Worm (Caenorhabditis elegans): ENCODE results near the gene ufd-1.

The ufd-1 gene

ce11 chrIV:12379784-12380183 is 49.1 kb upstream of the ufd-1 start, which contains the start of gene thn-1 (continued):
- TF ChIP-seq mxl-2 (GFP tag; conservative IDR thresholded peaks at IDR 0.05), result no peak
- no peak for TF ChIP-seq arid-1 (GFP tag; conservative IDR thresholded peaks at IDR 0.05)
- no peak for TF ChIP-seq zfp-2 (tag; optimal IDR thresholded peaks at IDR 0.05)
- no peak for TF ChIP-seq zip-11 (GFP tag; IDR thresholded peaks at IDR 0.05)
- no peak for TF ChIP-seq saeg-2 (GFP tag; IDR thresholded peaks at IDR 0.05)
- TF ChIP-seq daf-8 (GFP tag; IDR thresholded peaks at IDR 0.05), result no peak
- TF ChIP-seq ceh-28 (tag; optimal IDR thresholded peaks at IDR 0.05), result no peak

- TF ChIP-seq dmd-6 (GFP tag; IDR thresholded peaks at IDR 0.05) (peak; percentile 58), ceh-62 (tag; optimal IDR thresholded peaks at IDR 0.05) (no peak), jun-1 (tag; optimal IDR thresholded peaks at IDR 0.05) (no peak), ceh-82 (tag; optimal IDR thresholded peaks at IDR 0.05) (no peak), lir-3 (tag; optimal IDR thresholded peaks at IDR 0.05) (no peak), nhr-28 (tag; optimal IDR thresholded peaks at IDR 0.05) (peak; percentile 28), pqm-1 (tag; optimal IDR thresholded peaks at IDR 0.05) (peak; percentile 75), spr-1 (tag; optimal IDR thresholded peaks at IDR 0.05) (no peak), rbr-2 (tag; optimal IDR thresholded peaks at IDR 0.05) (no peak), sdz-12 (GFP tag; optimal IDR thresholded peaks at IDR 0.05) (no peak), daf-16 (GFP tag; optimal IDR thresholded peaks at IDR 0.05) (no peak), daf-16 (tag; optimal IDR thresholded peaks at IDR 0.05) (peak; percentile 11), lim-7 (GFP tag; IDR thresholded peaks at IDR 0.05) (no peak), mes-2 (tag; optimal IDR thresholded peaks at IDR 0.05; ENCODE audit: poor library complexity, severe bottlenecking) (no peak), dve-1 (tag; optimal IDR thresholded peaks at IDR 0.05; ENCODE audit: insufficient read depth) (peak; percentile 50), aha-1 (tag) (peak; percentile 48), php-3 (GFP tag; IDR thresholded peaks at IDR 0.05) (peak; percentile 52; the same call in 1 of the 2 replicates), gei-8 (GFP tag; optimal IDR thresholded peaks at IDR 0.05) (no peak), arid-1 (GFP tag; conservative IDR thresholded peaks at IDR 0.05) (no peak), nhr-11 (tag; optimal IDR thresholded peaks at IDR 0.05) (no peak), hlh-11 (tag; optimal IDR thresholded peaks at IDR 0.05) (peak; percentile 43)
Observed at ce11 chrIV:12378919-12379318, 48.2 kb upstream of the ufd-1 start.

- no peak for TF ChIP-seq mxl-2 (GFP tag; conservative IDR thresholded peaks at IDR 0.05)
- TF ChIP-seq unc-62 (GFP tag; optimal IDR thresholded peaks at IDR 0.05 in 1 of 2), result peak in 1 of 2 experiments; percentile 55
- no peak for TF ChIP-seq unc-62 (tag; optimal IDR thresholded peaks at IDR 0.05)
- TF ChIP-seq nhr-42 (GFP tag; IDR thresholded peaks at IDR 0.05), result no peak
Observed at ce11 chrIV:12376021-12376420, 45.3 kb upstream of the ufd-1 start, which contains the start of gene atz-1. Gene atz-1, minus strand, starts transcription at chrIV:12376121.

- TF ChIP-seq F37D6.2 (tag; optimal IDR thresholded peaks at IDR 0.05), result peak; percentile 47
- peak; percentile 75 for TF ChIP-seq duxl-1 (tag; optimal IDR thresholded peaks at IDR 0.05; ENCODE audit: poor library complexity)
- no peak for TF ChIP-seq daf-16 (GFP tag; optimal IDR thresholded peaks at IDR 0.05)
- TF ChIP-seq daf-16 (tag; optimal IDR thresholded peaks at IDR 0.05), result peak; percentile 27
- peak in 1 of 2 experiments; percentile 89 for TF ChIP-seq unc-62 (GFP tag; optimal IDR thresholded peaks at IDR 0.05 in 1 of 2)
- no peak for TF ChIP-seq unc-62 (tag; optimal IDR thresholded peaks at IDR 0.05)
- no peak for TF ChIP-seq attf-4 (tag; optimal IDR thresholded peaks at IDR 0.05)
- TF ChIP-seq pha-4 (GFP tag; IDR thresholded peaks at IDR 0.05), result no peak; the same call in 1 of the 2 replicates
- TF ChIP-seq pha-4 (tag; optimal IDR thresholded peaks at IDR 0.05), result peak; percentile 63
- no peak for TF ChIP-seq php-3 (GFP tag; IDR thresholded peaks at IDR 0.05)
- peak in 1 of 2 experiments; percentile 56 for TF ChIP-seq hif-1 (tag; optimal IDR thresholded peaks at IDR 0.05)
- TF ChIP-seq spr-1 (tag; optimal IDR thresholded peaks at IDR 0.05), result peak; percentile 40
- peak; percentile 73 for TF ChIP-seq nhr-77 (tag; optimal IDR thresholded peaks at IDR 0.05)
- TF ChIP-seq hmg-1.1 (GFP tag; IDR thresholded peaks at IDR 0.05), result peak; percentile 74
- peak; percentile 86 for TF ChIP-seq arid-1 (GFP tag; conservative IDR thresholded peaks at IDR 0.05)
- peak; percentile 15 for TF ChIP-seq nhr-25 (tag; optimal IDR thresholded peaks at IDR 0.05; ENCODE audit: borderline replicate concordance, insufficient read depth)
- peak; percentile 78 for TF ChIP-seq dve-1 (tag; optimal IDR thresholded peaks at IDR 0.05; ENCODE audit: insufficient read depth)
- peak; percentile 91 for TF ChIP-seq mes-2 (tag; optimal IDR thresholded peaks at IDR 0.05; ENCODE audit: poor library complexity, severe bottlenecking)
- peak; percentile 98 to 100 for TF ChIP-seq lsy-2 (tag; optimal IDR thresholded peaks at IDR 0.05)
- TF ChIP-seq T26A8.4 (GFP tag; IDR thresholded peaks at IDR 0.05), result peak; percentile 80
- peak; percentile 54 for TF ChIP-seq dmd-6 (GFP tag; IDR thresholded peaks at IDR 0.05)
- peak; percentile 93 for TF ChIP-seq aha-1 (tag)
- 0 out of 2 replicates have a peak, but pooled peaks have one; percentile 9 for TF ChIP-seq tra-1 (GFP tag; IDR thresholded peaks at IDR 0.05)
- TF ChIP-seq hlh-11 (tag; optimal IDR thresholded peaks at IDR 0.05), result peak; percentile 62
- peak; percentile 7 for TF ChIP-seq cey-2 (tag; optimal IDR thresholded peaks at IDR 0.05; ENCODE audit: borderline replicate concordance, insufficient read depth)
- peak; percentile 99 for TF ChIP-seq dpl-1 (GFP tag; optimal IDR thresholded peaks at IDR 0.05)
Observed at ce11 chrIV:12371879-12372278, 41.2 kb upstream of the ufd-1 start, which contains the start of gene wdr-46. Gene wdr-46, plus strand, starts transcription at chrIV:12372253.
